Worm (Caenorhabditis elegans) whole organism, midembryonic: Measurements from ENCODE around the gene xbx-1.

Experiments
- T22C8.4 ChIP-seq: fragments of 200-800 bp; sonication (Bioruptor generic); IDR thresholded peaks from 2 replicates; pipeline ENCODE4 v1.3.6; 2022; ENCODE audit warnings: missing genetic modification characterization, missing compliant biosample characterization
- cog-1 ChIP-seq: sonication (generic microtip); optimal IDR thresholded peaks from 2 replicates; lab custom pipeline; 2016; ENCODE audit warnings: missing genetic modification characterization, missing compliant biosample characterization
- flt-1 ChIP-seq: fragments of 200-800 bp; sonication (Bioruptor generic); IDR thresholded peaks from 2 replicates; pipeline ENCODE4 v1.3.6; 2022; ENCODE audit warnings: missing genetic modification characterization, missing compliant biosample characterization
- klf-2 ChIP-seq: fragments of 200-800 bp; sonication (Bioruptor generic); conservative IDR thresholded peaks from 2 replicates; pipeline ENCODE4 v1.3.6; 2022; ENCODE audit warnings: missing genetic modification reagents, missing genetic modification characterization, missing compliant biosample characterization
- med-1 ChIP-seq: sonication (generic microtip); optimal IDR thresholded peaks from 2 replicates; lab custom pipeline; 2017; ENCODE audit warnings: missing genetic modification characterization, mild to moderate bottlenecking, missing compliant biosample characterization, antibody characterized with exemption, missing genetic modification reagents; ENCODE audit not compliant: insufficient read depth
- ref-1 ChIP-seq: fragments of 200-800 bp; sonication (Bioruptor generic); conservative IDR thresholded peaks from 2 replicates; pipeline ENCODE4 v1.3.6; 2022; ENCODE audit warnings: missing genetic modification reagents, missing genetic modification characterization, missing compliant biosample characterization
- tab-1 ChIP-seq: fragments of 200-800 bp; sonication (Bioruptor generic); IDR thresholded peaks from 2 replicates; pipeline ENCODE4 v1.3.6; 2022; ENCODE audit warnings: missing genetic modification characterization, missing compliant biosample characterization
- ztf-23 ChIP-seq: fragments of 200-800 bp; sonication (Bioruptor generic); IDR thresholded peaks from 2 replicates; pipeline ENCODE4 v1.3.6; 2022; ENCODE audit warnings: missing genetic modification reagents, missing genetic modification characterization, missing compliant biosample characterization
- ztf-29 ChIP-seq: fragments of 200-800 bp; sonication (Bioruptor generic); IDR thresholded peaks from 2 replicates; pipeline ENCODE4 v1.3.6; 2022; ENCODE audit warnings: missing genetic modification reagents, missing genetic modification characterization, missing compliant biosample characterization

xbx-1 gene

DNA sequence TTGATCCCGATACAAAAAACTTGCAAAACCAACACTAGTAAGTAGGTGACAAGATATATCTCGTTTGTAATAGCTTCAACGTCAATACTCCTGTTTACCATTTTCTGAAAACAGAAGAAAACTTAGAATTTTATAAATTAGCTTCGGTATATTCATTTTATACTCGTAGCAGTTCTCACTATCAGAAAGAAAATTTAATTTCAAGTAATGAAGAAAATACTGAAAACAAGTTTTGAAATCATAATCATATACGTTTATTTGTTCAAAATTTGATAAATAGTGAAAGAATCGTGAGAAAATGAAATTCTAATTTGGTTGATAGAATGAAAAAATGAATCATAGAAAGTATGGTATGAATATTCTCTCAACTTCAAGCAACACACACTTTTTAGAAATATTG, 25.4 kb upstream of the xbx-1 start, which contains the start of gene C30G7.5:
Gene C30G7.5, minus strand, starts transcription at position 101 of the 400 bp plus-strand sequence.
- TF ChIP-seq tab-1 (GFP tag; lab: Robert Waterston, UW) = no peak
- no peak for TF ChIP-seq med-1 (GFP tag; lab: Kevin White, UChicago)
- TF ChIP-seq cog-1 (tag; lab: Kevin White, UChicago) = no peak
- no peak for TF ChIP-seq ztf-29 (GFP tag; lab: Robert Waterston, UW)
- no peak for TF ChIP-seq ztf-23 (GFP tag; lab: Robert Waterston, UW)
- no peak for TF ChIP-seq flt-1 (GFP tag; lab: Robert Waterston, UW)
- no peak for TF ChIP-seq T22C8.4 (GFP tag; lab: Robert Waterston, UW)
- TF ChIP-seq ref-1 (GFP tag; lab: Robert Waterston, UW) = no peak
- TF ChIP-seq klf-2 = no peak

DNA sequence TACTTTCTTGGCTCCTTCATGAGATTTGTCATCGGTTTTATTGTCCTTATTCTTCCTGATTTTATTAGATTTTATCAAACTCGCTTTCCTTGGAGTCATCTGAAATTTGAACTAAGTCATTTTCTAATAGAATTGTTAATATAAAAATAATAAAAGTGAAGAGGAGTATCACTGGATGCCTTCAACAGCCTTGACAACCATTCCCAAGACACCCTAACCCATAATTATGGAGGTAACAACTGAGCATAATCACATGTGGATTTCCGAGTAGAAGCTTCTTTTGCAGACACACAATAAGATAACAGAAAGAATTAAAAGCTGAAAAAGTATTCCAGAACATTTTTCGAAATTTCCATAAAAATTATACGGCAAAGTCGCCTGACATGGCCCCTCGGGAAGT, 24.4 kb upstream of the xbx-1 start, which contains the start of gene F02D8.9:
Gene F02D8.9, minus strand, starts transcription at position 101 of the 400 bp plus-strand sequence.
- TF ChIP-seq ref-1 (GFP tag; lab: Robert Waterston, UW) (no peak), flt-1 (GFP tag; lab: Robert Waterston, UW) (no peak)

DNA sequence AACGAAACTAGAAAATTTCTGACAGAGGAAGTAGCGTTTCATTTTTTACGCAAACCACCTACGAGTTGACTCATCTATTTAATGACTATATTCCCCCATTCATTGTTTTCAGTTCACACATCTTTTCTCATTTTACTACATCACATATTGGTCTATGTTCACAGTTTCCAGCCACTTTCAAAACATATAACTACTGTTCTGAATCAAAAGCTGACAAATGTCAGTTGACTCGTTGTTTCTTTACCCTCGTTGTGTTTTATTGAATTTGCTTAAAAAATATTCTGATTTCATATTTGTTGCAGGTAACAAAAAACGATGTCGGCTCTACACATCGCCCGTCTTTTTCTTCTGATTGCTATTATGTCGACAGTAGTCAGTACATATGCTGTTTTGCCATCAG, 8.9 kb upstream of the xbx-1 start, which contains the start of gene nlp-59:
Gene nlp-59, plus strand, starts transcription at position 301 of the 400 bp plus-strand sequence.
- TF ChIP-seq med-1 (GFP tag; lab: Kevin White, UChicago) = no peak
- no peak for TF ChIP-seq ztf-29 (GFP tag; lab: Robert Waterston, UW)
- TF ChIP-seq flt-1 (GFP tag; lab: Robert Waterston, UW) = no peak
- no peak for TF ChIP-seq ztf-23 (GFP tag; lab: Robert Waterston, UW)
- TF ChIP-seq klf-2 = no peak
- TF ChIP-seq cog-1 (tag; lab: Kevin White, UChicago) = no peak
- no peak for TF ChIP-seq tab-1 (GFP tag; lab: Robert Waterston, UW)
- no peak for TF ChIP-seq ref-1 (GFP tag; lab: Robert Waterston, UW)
- no peak for TF ChIP-seq T22C8.4 (GFP tag; lab: Robert Waterston, UW)

DNA sequence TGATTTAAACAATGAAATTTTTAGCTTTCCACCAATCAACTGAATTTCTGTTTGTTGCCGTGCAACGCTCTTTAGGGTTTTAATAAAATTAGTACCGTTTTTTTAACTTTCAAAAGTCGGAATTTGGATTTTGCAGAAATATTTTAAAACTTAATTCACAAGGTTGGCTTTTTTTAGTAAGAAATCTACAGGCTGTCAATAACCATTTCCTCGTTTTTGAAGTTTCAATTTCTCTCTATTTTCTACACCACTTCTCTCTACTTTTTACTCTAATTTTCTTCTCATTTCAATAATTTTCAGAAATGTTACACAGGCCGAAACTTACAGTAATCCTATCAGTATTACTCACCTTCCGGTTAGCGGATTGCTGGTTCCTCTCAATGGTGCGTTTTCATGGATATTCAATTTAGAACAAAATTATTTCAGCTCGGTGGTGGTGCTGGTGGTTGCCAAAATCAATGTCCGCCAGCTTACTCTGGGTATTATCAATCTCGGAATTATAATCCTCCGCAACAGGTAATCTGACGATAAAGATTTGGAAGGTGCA, 1.8 kb upstream of the xbx-1 start, which contains the start of the genes grd-12 and F02D8.1:
Gene grd-12, plus strand, starts transcription at position 301 of the 547 bp plus-strand sequence.
Gene F02D8.1, minus strand, starts transcription at position 497 of the 547 bp plus-strand sequence.
- TF ChIP-seq cog-1 (tag; lab: Kevin White, UChicago) = no peak
- TF ChIP-seq ref-1 (GFP tag; lab: Robert Waterston, UW) = no peak
- no peak for TF ChIP-seq T22C8.4 (GFP tag; lab: Robert Waterston, UW)
- no peak for TF ChIP-seq flt-1 (GFP tag; lab: Robert Waterston, UW)
- TF ChIP-seq ztf-23 (GFP tag; lab: Robert Waterston, UW) = no peak
- TF ChIP-seq med-1 (GFP tag; lab: Kevin White, UChicago) = no peak
- TF ChIP-seq klf-2 = no peak

DNA sequence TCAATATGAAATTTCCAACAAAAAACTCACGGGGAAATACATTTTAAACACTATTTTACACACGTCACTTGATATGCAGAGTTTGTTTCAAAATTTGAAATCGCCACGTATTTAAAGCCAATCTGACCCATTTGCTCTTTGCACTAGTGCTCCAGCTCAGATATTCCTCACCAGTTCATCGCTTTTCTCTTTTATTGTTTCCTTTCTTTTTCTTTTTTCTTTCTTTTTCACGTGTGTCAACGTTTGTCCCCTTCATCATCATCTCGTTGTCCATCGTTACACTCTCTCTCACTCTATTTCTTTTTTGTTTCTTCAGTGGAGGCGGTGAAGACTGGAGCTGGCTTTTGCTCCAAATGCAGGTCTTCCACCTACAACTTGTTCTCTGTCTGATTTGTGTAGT, 4.6 kb downstream of the xbx-1 start, which contains the start of gene F02D8.4:
Gene F02D8.4, plus strand, starts transcription at position 301 of the 400 bp plus-strand sequence.
- no peak for TF ChIP-seq ztf-23 (GFP tag; lab: Robert Waterston, UW)
- no peak for TF ChIP-seq klf-2
- TF ChIP-seq med-1 (GFP tag; lab: Kevin White, UChicago) = no peak
- no peak for TF ChIP-seq flt-1 (GFP tag; lab: Robert Waterston, UW)
- no peak for TF ChIP-seq T22C8.4 (GFP tag; lab: Robert Waterston, UW)
- no peak for TF ChIP-seq ref-1 (GFP tag; lab: Robert Waterston, UW)
- no peak for TF ChIP-seq cog-1 (tag; lab: Kevin White, UChicago)

DNA sequence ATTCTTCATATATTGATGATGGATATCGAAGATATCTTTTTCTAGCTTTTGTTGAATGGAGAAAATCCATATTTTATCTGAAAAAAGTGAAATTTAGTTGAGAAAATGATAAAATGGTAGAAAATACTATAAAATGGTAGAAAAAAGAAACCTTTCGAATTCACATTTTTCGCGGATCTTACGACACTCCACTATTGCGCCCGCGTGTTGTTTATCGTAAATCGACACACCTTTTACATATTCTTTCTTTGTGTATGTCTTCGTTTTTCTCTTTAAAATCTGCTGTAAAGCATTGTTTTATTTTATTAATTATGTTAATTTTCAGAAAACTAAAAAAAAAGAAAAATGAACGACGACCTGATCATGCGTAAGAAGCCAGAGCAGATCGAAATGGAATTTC, 10.8 kb downstream of the xbx-1 start, which contains the start of the genes cdt-2 and T01C3.2:
Gene cdt-2, minus strand, starts transcription at position 284 of the 400 bp plus-strand sequence.
Gene T01C3.2, plus strand, starts transcription at position 326 of the 400 bp plus-strand sequence.
- TF ChIP-seq ztf-23 (GFP tag; lab: Robert Waterston, UW) = no peak

- TF ChIP-seq klf-2 = no peak
- TF ChIP-seq ztf-29 (GFP tag; lab: Robert Waterston, UW) = no peak
- no peak for TF ChIP-seq ztf-23 (GFP tag; lab: Robert Waterston, UW)
- TF ChIP-seq med-1 (GFP tag; lab: Kevin White, UChicago) = no peak
- no peak for TF ChIP-seq flt-1 (GFP tag; lab: Robert Waterston, UW)
- no peak for TF ChIP-seq ref-1 (GFP tag; lab: Robert Waterston, UW)
- no peak for TF ChIP-seq cog-1 (tag; lab: Kevin White, UChicago)
- TF ChIP-seq T22C8.4 (GFP tag; lab: Robert Waterston, UW) = no peak
- TF ChIP-seq tab-1 (GFP tag; lab: Robert Waterston, UW) = no peak
Measured at ce11 chrV:14991489-14991888, 11.5 kb downstream of the xbx-1 start.

- TF ChIP-seq tab-1 (GFP tag; lab: Robert Waterston, UW) (no peak), ztf-29 (GFP tag; lab: Robert Waterston, UW) (no peak), med-1 (GFP tag; lab: Kevin White, UChicago) (no peak), klf-2 (no peak), ref-1 (GFP tag; lab: Robert Waterston, UW) (no peak), T22C8.4 (GFP tag; lab: Robert Waterston, UW) (no peak), flt-1 (GFP tag; lab: Robert Waterston, UW) (no peak), cog-1 (tag; lab: Kevin White, UChicago) (no peak), ztf-23 (GFP tag; lab: Robert Waterston, UW) (no peak)
Measured at ce11 chrV:14992627-14993117, 12.6 kb downstream of the xbx-1 start, which contains the start of gene T01C3.3. T01C3.3 (minus strand) TSS chrV:14992677.

DNA sequence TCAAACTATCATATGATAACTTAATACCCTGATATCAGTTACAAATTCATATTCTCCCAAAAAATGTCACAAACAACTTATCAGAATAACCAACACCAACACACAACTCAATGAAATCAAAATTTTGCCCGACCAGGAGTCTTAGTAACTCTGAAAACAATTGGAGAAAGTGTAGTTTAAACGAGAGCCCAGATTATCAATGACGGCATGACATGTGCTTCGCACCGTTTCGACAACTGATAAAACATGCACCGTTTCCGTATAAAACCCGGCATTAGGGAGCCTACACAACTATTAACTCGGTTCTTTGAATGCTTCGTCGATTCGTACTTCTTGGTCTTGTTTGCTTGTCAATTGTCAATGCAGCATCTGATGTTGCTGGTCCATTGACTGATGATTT, 13.6 kb downstream of the xbx-1 start, which contains the start of gene fil-1:
Gene fil-1, plus strand, starts transcription at position 219 of the 400 bp plus-strand sequence.
- TF ChIP-seq ref-1 (GFP tag; lab: Robert Waterston, UW) (no peak), T22C8.4 (GFP tag; lab: Robert Waterston, UW) (no peak), flt-1 (GFP tag; lab: Robert Waterston, UW) (no peak), cog-1 (tag; lab: Kevin White, UChicago) (no peak), ztf-29 (GFP tag; lab: Robert Waterston, UW) (no peak), ztf-23 (GFP tag; lab: Robert Waterston, UW) (no peak), med-1 (GFP tag; lab: Kevin White, UChicago) (no peak), klf-2 (no peak), tab-1 (GFP tag; lab: Robert Waterston, UW) (no peak)
